Fruit fly (Drosophila melanogaster) whole organism, wandering third instar larva: ENCODE results near the gene Itpr.

Experiments
- Dfd ChIP-seq: fragments of >200 bp; optimal IDR thresholded peaks from 2 replicates; lab custom pipeline; 2017; ENCODE audit warnings: missing biosample characterization, missing genetic modification characterization
- GATAd ChIP-seq: sonication (Bioruptor generic); optimal IDR thresholded peaks from 2 replicates; lab custom pipeline; 2016; ENCODE audit warnings: missing biosample characterization, missing genetic modification characterization
- pan ChIP-seq: fragments of >200 bp; optimal IDR thresholded peaks from 2 replicates; lab custom pipeline; 2017
- woc ChIP-seq: sonication (Bioruptor generic); optimal IDR thresholded peaks from 2 replicates; lab custom pipeline; 2016; ENCODE audit warnings: missing biosample characterization, mild to moderate bottlenecking, missing genetic modification characterization

DNA sequence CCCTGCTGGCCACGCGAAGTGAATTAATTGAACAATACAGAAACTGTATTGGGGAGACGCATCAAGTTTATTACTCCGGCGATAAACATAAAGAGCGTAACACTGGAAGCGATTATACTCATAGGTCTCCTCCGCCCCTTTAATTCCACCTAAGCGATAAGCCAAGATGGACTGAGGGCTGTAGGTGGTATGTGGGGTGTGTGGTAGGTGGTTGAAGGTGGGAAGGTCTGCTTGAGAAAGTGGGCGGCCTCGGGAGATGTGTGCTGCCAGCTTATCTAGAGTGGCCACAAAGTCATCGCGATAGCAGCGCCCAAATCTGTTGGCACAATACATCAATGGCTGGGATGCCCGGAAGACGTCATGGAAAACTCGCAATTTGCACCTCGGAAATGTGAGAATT is 19.3 kb upstream of the Itpr start:
- TF ChIP-seq GATAd (GFP tag; lab: Kevin White, UChicago) (no peak), woc (GFP tag; lab: Kevin White, UChicago) (no peak), Dfd (GFP tag; lab: Kevin White, UChicago) (no peak), pan (no peak)
